Worm (Caenorhabditis elegans) whole organism, young adult: ENCODE results near the gene mat-2.

Experiments used
- B0336.3 ChIP-seq: fragments of 200-800 bp; sonication (Bioruptor generic); IDR thresholded peaks from 2 replicates; pipeline ENCODE4 v1.3.6; 2022; ENCODE audit warnings: missing genetic modification characterization, missing compliant biosample characterization
- D2030.7 ChIP-seq: fragments of 200-800 bp; sonication (Bioruptor generic); IDR thresholded peaks from 2 replicates; pipeline ENCODE4 v1.3.6; 2022; ENCODE audit warnings: missing genetic modification reagents, missing genetic modification characterization, missing compliant biosample characterization
- F10E7.11 ChIP-seq: sonication (generic microtip); optimal IDR thresholded peaks from 2 replicates; lab custom pipeline; 2017; ENCODE audit warnings: mild to moderate bottlenecking, missing genetic modification characterization, moderate library complexity, missing compliant biosample characterization
- F37B4.10 ChIP-seq: fragments of 200-800 bp; sonication (Bioruptor generic); IDR thresholded peaks from 2 replicates; pipeline ENCODE4 v1.3.6; 2022; ENCODE audit warnings: missing genetic modification characterization, missing compliant biosample characterization
- F39B2.1 ChIP-seq: fragments of 200-800 bp; sonication (Bioruptor generic); IDR thresholded peaks from 2 replicates; pipeline ENCODE4 v1.3.6; 2022; ENCODE audit warnings: missing genetic modification reagents, missing genetic modification characterization, missing compliant biosample characterization
- F55B11.4 ChIP-seq: sonication (generic microtip); optimal IDR thresholded peaks from 2 replicates; lab custom pipeline; 2016; ENCODE audit warnings: missing compliant biosample characterization, missing genetic modification characterization, borderline replicate concordance; ENCODE audit not compliant: insufficient read depth
- F57A8.1 ChIP-seq: fragments of 200-800 bp; sonication (Bioruptor generic); optimal IDR thresholded peaks from 2 replicates; lab custom pipeline; 2018; ENCODE audit warnings: mild to moderate bottlenecking, missing genetic modification characterization, moderate library complexity, missing compliant biosample characterization
- F57C9.4 ChIP-seq: sonication (generic microtip); optimal IDR thresholded peaks from 2 replicates; lab custom pipeline; 2017; ENCODE audit warnings: mild to moderate bottlenecking, missing genetic modification characterization, missing compliant biosample characterization
- K12H6.12 ChIP-seq: fragments of 200-800 bp; sonication (Bioruptor generic); optimal IDR thresholded peaks from 2 replicates; lab custom pipeline; 2018; ENCODE audit warnings: mild to moderate bottlenecking, missing genetic modification characterization, missing compliant biosample characterization
- T26A5.8 ChIP-seq: sonication (generic microtip); optimal IDR thresholded peaks from 2 replicates; lab custom pipeline; 2016; ENCODE audit warnings: missing genetic modification characterization, missing compliant biosample characterization
- Y53G8AR.9 ChIP-seq: fragments of 200-800 bp; sonication (Bioruptor generic); conservative IDR thresholded peaks from 2 replicates; pipeline ENCODE4 v1.3.6; 2022; ENCODE audit warnings: missing genetic modification reagents, missing genetic modification characterization, missing compliant biosample characterization
- Y79H2A.3 ChIP-seq: fragments of 200-800 bp; sonication (Bioruptor generic); conservative IDR thresholded peaks from 2 replicates; pipeline ENCODE4 v1.3.6; 2022; ENCODE audit warnings: missing genetic modification reagents, missing genetic modification characterization, missing compliant biosample characterization
- Y95B8A.8 ChIP-seq: fragments of 200-800 bp; sonication (Bioruptor generic); IDR thresholded peaks from 2 replicates; pipeline ENCODE4 v1.3.6; 2022; ENCODE audit warnings: missing genetic modification reagents, missing genetic modification characterization, missing compliant biosample characterization
- ama-1 ChIP-seq, 3 experiments: fragments of 150-350 bp in 1 of 3; sonication (generic microtip) in 2 of 3; optimal IDR thresholded peaks; 2 replicates each; lab custom pipeline; 2014 to 2018; ENCODE audit warnings: missing biosample characterization in 2 of 3, missing genetic modification characterization in 2 of 3, missing genetic modification reagents in 2 of 3
- atf-7 ChIP-seq: sonication (generic microtip); optimal IDR thresholded peaks from 2 replicates; lab custom pipeline; 2017; ENCODE audit warnings: mild to moderate bottlenecking, missing genetic modification characterization, missing compliant biosample characterization
- athp-1 ChIP-seq: sonication (generic microtip); optimal IDR thresholded peaks from 2 replicates; lab custom pipeline; 2017; ENCODE audit warnings: mild to moderate bottlenecking, missing genetic modification characterization, missing compliant biosample characterization
- attf-3 ChIP-seq: fragments of 200-800 bp; sonication (Bioruptor generic); conservative IDR thresholded peaks from 2 replicates; pipeline ENCODE4 v1.3.6; 2022; ENCODE audit warnings: missing genetic modification reagents, missing genetic modification characterization, missing compliant biosample characterization
- attf-5 ChIP-seq: fragments of 200-800 bp; sonication (Bioruptor generic); optimal IDR thresholded peaks from 2 replicates; lab custom pipeline; 2018; ENCODE audit warnings: mild to moderate bottlenecking, missing genetic modification characterization, missing compliant biosample characterization
- bed-1 ChIP-seq: fragments of 200-800 bp; sonication (Bioruptor generic); IDR thresholded peaks from 2 replicates; pipeline ENCODE4 v1.3.6; 2022; ENCODE audit warnings: missing genetic modification reagents, missing genetic modification characterization, missing compliant biosample characterization
- cebp-1 ChIP-seq, 2 experiments: fragments of 200-800 bp in 1 of 2; sonication (Bioruptor generic) in 1 of 2; sonication (generic microtip) in 1 of 2; IDR thresholded peaks in 1 of 2; optimal IDR thresholded peaks in 1 of 2; 2 replicates each; pipeline versions ENCODE4 v1.3.6 to Lab custom; 2017 to 2022; ENCODE audit warnings: missing compliant biosample characterization in 2 of 2, missing genetic modification characterization in 2 of 2, mild to moderate bottlenecking in 1 of 2, missing genetic modification reagents in 1 of 2, moderate library complexity in 1 of 2
- ceh-40 ChIP-seq: fragments of 200-800 bp; sonication (Bioruptor generic); IDR thresholded peaks from 2 replicates; pipeline ENCODE4 v1.3.6; 2022; ENCODE audit warnings: missing genetic modification characterization, missing compliant biosample characterization
- die-1 ChIP-seq: sonication (generic microtip); optimal IDR thresholded peaks from 2 replicates; lab custom pipeline; 2016; ENCODE audit warnings: missing genotype, mild to moderate bottlenecking, missing genetic modification characterization, missing compliant biosample characterization
- egl-44 ChIP-seq: fragments of 200-800 bp; sonication (Bioruptor generic); IDR thresholded peaks from 2 replicates; pipeline ENCODE4 v1.3.6; 2022; ENCODE audit warnings: missing genetic modification reagents, missing genetic modification characterization, missing compliant biosample characterization
- fkh-3 ChIP-seq: sonication (generic microtip); optimal IDR thresholded peaks from 2 replicates; lab custom pipeline; 2016; ENCODE audit warnings: mild to moderate bottlenecking, missing genetic modification characterization, missing compliant biosample characterization
- gei-17 ChIP-seq: fragments of 200-800 bp; sonication (Bioruptor generic); optimal IDR thresholded peaks from 2 replicates; lab custom pipeline; 2018; ENCODE audit warnings: mild to moderate bottlenecking, missing genetic modification characterization, missing compliant biosample characterization
- him-1 ChIP-seq: sonication (generic microtip); optimal IDR thresholded peaks from 2 replicates; lab custom pipeline; 2016; ENCODE audit warnings: missing genotype, missing genetic modification reagents, missing genetic modification characterization, missing compliant biosample characterization
- hlh-12 ChIP-seq: sonication (generic microtip); optimal IDR thresholded peaks from 2 replicates; lab custom pipeline; 2016; ENCODE audit warnings: missing genetic modification characterization, missing compliant biosample characterization
- hmg-20 ChIP-seq: fragments of 200-800 bp; sonication (Bioruptor generic); IDR thresholded peaks from 2 replicates; pipeline ENCODE4 v1.3.6; 2022; ENCODE audit warnings: missing genetic modification reagents, missing genetic modification characterization, missing compliant biosample characterization
- hrde-1 ChIP-seq: sonication (generic microtip); optimal IDR thresholded peaks from 2 replicates; lab custom pipeline; 2016; ENCODE audit warnings: missing genetic modification characterization, mild to moderate bottlenecking, missing compliant biosample characterization, moderate library complexity, missing genotype, missing genetic modification reagents, borderline replicate concordance
- hsf-1 ChIP-seq: fragments of 200-800 bp; sonication (Bioruptor generic); IDR thresholded peaks from 2 replicates; pipeline ENCODE4 v1.3.6; 2022; ENCODE audit warnings: missing genetic modification reagents, missing genetic modification characterization, missing compliant biosample characterization
- lag-1 ChIP-seq: fragments of 200-800 bp; sonication (Bioruptor generic); IDR thresholded peaks from 2 replicates; pipeline ENCODE4 v1.3.6; 2022; ENCODE audit warnings: missing genetic modification reagents, missing genetic modification characterization, missing compliant biosample characterization
- lin-40 ChIP-seq: sonication (generic microtip); optimal IDR thresholded peaks from 2 replicates; lab custom pipeline; 2016; ENCODE audit warnings: missing genetic modification characterization, mild to moderate bottlenecking, missing compliant biosample characterization, missing genotype, missing genetic modification reagents
- lin-54 ChIP-seq: fragments of 200-800 bp; sonication (Bioruptor generic); optimal IDR thresholded peaks from 2 replicates; lab custom pipeline; 2018; ENCODE audit warnings: mild to moderate bottlenecking, missing genetic modification characterization, missing compliant biosample characterization
- lsl-1 ChIP-seq: fragments of 200-800 bp; sonication (Bioruptor generic); optimal IDR thresholded peaks from 2 replicates; lab custom pipeline; 2018; ENCODE audit warnings: mild to moderate bottlenecking, missing genetic modification characterization, moderate library complexity, missing compliant biosample characterization
- madf-6 ChIP-seq: fragments of 200-800 bp; sonication (Bioruptor generic); IDR thresholded peaks from 2 replicates; pipeline ENCODE4 v1.3.6; 2022; ENCODE audit warnings: missing genetic modification reagents, missing genetic modification characterization, missing compliant biosample characterization
- mel-28 ChIP-seq: sonication (generic microtip); optimal IDR thresholded peaks from 2 replicates; lab custom pipeline; 2016; ENCODE audit warnings: borderline replicate concordance, mild to moderate bottlenecking, missing genetic modification characterization, missing compliant biosample characterization
- nfya-2 ChIP-seq: fragments of 200-800 bp; sonication (Bioruptor generic); IDR thresholded peaks from 2 replicates; pipeline ENCODE4 v1.3.6; 2022; ENCODE audit warnings: missing genetic modification reagents, missing genetic modification characterization, missing compliant biosample characterization
- nfyb-1 ChIP-seq: fragments of 200-800 bp; sonication (Bioruptor generic); IDR thresholded peaks from 2 replicates; pipeline ENCODE4 v1.3.6; 2022; ENCODE audit warnings: missing genetic modification reagents, missing genetic modification characterization, missing compliant biosample characterization
- nhr-120 ChIP-seq: fragments of 200-800 bp; sonication (Bioruptor generic); IDR thresholded peaks from 2 replicates; pipeline ENCODE4 v1.3.6; 2022; ENCODE audit warnings: missing genetic modification characterization, missing compliant biosample characterization
- nhr-27 ChIP-seq: fragments of 200-800 bp; sonication (Bioruptor generic); optimal IDR thresholded peaks from 2 replicates; lab custom pipeline; 2018; ENCODE audit warnings: mild to moderate bottlenecking, missing genetic modification characterization, moderate library complexity, missing compliant biosample characterization
- rcor-1 ChIP-seq: fragments of 200-800 bp; sonication (Bioruptor generic); IDR thresholded peaks from 2 replicates; pipeline ENCODE4 v1.3.6; 2022; ENCODE audit warnings: missing genetic modification reagents, missing genetic modification characterization, missing compliant biosample characterization
- repo-1 ChIP-seq: sonication (generic microtip); optimal IDR thresholded peaks from 2 replicates; lab custom pipeline; 2017; ENCODE audit warnings: mild to moderate bottlenecking, missing genetic modification characterization, missing compliant biosample characterization
- sdz-38 ChIP-seq: sonication (generic microtip); optimal IDR thresholded peaks from 2 replicates; lab custom pipeline; 2016; ENCODE audit warnings: missing genotype, missing genetic modification characterization, missing compliant biosample characterization
- snpc-1.1 ChIP-seq: sonication (generic microtip); optimal IDR thresholded peaks from 2 replicates; lab custom pipeline; 2017; ENCODE audit warnings: missing genetic modification characterization, mild to moderate bottlenecking, missing compliant biosample characterization, antibody characterized with exemption, moderate library complexity, missing genotype, missing genetic modification reagents; ENCODE audit not compliant: insufficient read depth
- snpc-1.3 ChIP-seq: sonication (generic microtip); optimal IDR thresholded peaks from 2 replicates; lab custom pipeline; 2017; ENCODE audit warnings: missing genetic modification characterization, mild to moderate bottlenecking, missing compliant biosample characterization, antibody characterized with exemption, moderate library complexity, missing genotype, missing genetic modification reagents; ENCODE audit not compliant: insufficient read depth
- snpc-3.4 ChIP-seq: sonication (generic microtip); optimal IDR thresholded peaks from 2 replicates; lab custom pipeline; 2017; ENCODE audit warnings: missing genetic modification characterization, mild to moderate bottlenecking, missing compliant biosample characterization, antibody characterized with exemption, moderate library complexity, missing genotype, missing genetic modification reagents
- ztf-6 ChIP-seq: fragments of 200-800 bp; sonication (Bioruptor generic); IDR thresholded peaks from 2 replicates; pipeline ENCODE4 v1.3.6; 2022; ENCODE audit warnings: missing genetic modification reagents, missing genetic modification characterization, missing compliant biosample characterization

mat-2 gene

DNA sequence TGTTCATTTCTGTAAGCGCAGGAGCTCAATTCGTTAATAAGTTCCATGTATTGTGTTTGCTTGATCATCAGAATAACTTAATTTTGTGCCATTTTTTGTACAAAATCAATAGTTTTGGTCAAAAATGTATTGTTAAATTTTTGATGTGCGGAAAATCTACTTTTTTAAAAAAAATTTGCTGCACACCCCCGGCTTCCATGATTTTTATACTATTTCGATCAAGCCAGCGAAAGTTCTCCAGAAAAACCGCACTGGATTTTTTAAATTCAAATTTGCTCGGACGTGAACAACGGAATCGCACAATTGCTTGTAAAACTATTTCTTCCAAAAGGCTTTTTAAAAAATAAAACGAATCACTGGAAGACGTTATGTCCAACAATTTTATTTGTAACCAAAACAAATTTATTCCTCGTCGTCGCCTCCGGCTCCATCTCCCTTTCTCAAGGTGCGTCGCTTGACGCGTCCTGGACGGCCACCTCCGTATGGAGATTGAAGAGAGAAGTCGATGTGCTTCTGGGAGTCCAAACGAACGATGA lies 12.6 kb downstream of the mat-2 start:
- TF ChIP-seq Y79H2A.3: no peak
- peak; percentile 32 for TF ChIP-seq lsl-1 (GFP tag; lab: Kevin White, UChicago)
- no peak for TF ChIP-seq lin-40 (tag; lab: Kevin White, UChicago)
- TF ChIP-seq hlh-12: no peak
- no peak for TF ChIP-seq F57C9.4 (tag; lab: Kevin White, UChicago)
- no peak for TF ChIP-seq nfyb-1
- TF ChIP-seq F57A8.1 (GFP tag; lab: Kevin White, UChicago): no peak
- no peak for TF ChIP-seq mel-28 (tag; lab: Kevin White, UChicago)
- no peak for TF ChIP-seq F55B11.4 (tag; lab: Kevin White, UChicago)
- TF ChIP-seq cebp-1 (GFP tag; IDR thresholded peaks at IDR 0.05; lab: Robert Waterston, UW): no peak
- TF ChIP-seq cebp-1 (tag; optimal IDR thresholded peaks at IDR 0.05; lab: Kevin White, UChicago): peak; percentile 23
- peak; percentile 57 for TF ChIP-seq madf-6
- no peak for TF ChIP-seq nhr-27 (tag; lab: Kevin White, UChicago)
- peak; percentile 64 for TF ChIP-seq lin-54 (GFP tag; lab: Kevin White, UChicago)
- peak; percentile 70 for TF ChIP-seq hrde-1 (tag; lab: Kevin White, UChicago)
- peak; percentile 79 for TF ChIP-seq B0336.3 (GFP tag; lab: Robert Waterston, UW)
- no peak for TF ChIP-seq nhr-120
- TF ChIP-seq egl-44 (GFP tag; lab: Robert Waterston, UW): no peak
- no peak for TF ChIP-seq fkh-3
- TF ChIP-seq ama-1 (optimal IDR thresholded peaks at IDR 0.05; lab: Kevin White, UChicago): no peak
- TF ChIP-seq ama-1 (GFP tag; optimal IDR thresholded peaks at IDR 0.05; lab: Kevin White, UChicago): no peak
- TF ChIP-seq Y95B8A.8 (GFP tag; lab: Robert Waterston, UW): 0 out of 2 replicates have a peak, but pooled peaks have one; percentile 24
- TF ChIP-seq T26A5.8 (tag; lab: Kevin White, UChicago): no peak
- TF ChIP-seq gei-17: no peak
- TF ChIP-seq rcor-1: peak; percentile 38
- no peak for TF ChIP-seq F37B4.10
- TF ChIP-seq F10E7.11: no peak
- TF ChIP-seq him-1 (tag; lab: Kevin White, UChicago): peak; percentile 16
- no peak for TF ChIP-seq sdz-38
- peak; percentile 25 for TF ChIP-seq athp-1 (tag; lab: Kevin White, UChicago)
- no peak for TF ChIP-seq ztf-6
- no peak for TF ChIP-seq snpc-3.4 (tag; lab: Kevin White, UChicago)
- no peak for TF ChIP-seq snpc-1.1 (tag; lab: Kevin White, UChicago)
- no peak for TF ChIP-seq K12H6.12 (tag; lab: Kevin White, UChicago)
- no peak for TF ChIP-seq repo-1 (tag; lab: Kevin White, UChicago)
- TF ChIP-seq hsf-1: peak; percentile 20; the same call in 1 of the 2 replicates
- 0 out of 2 replicates have a peak, but pooled peaks have one; percentile 9 for TF ChIP-seq D2030.7 (GFP tag; lab: Robert Waterston, UW)
- no peak for TF ChIP-seq attf-5 (GFP tag; lab: Kevin White, UChicago)
- TF ChIP-seq lag-1 (GFP tag; lab: Robert Waterston, UW): no peak
- TF ChIP-seq F39B2.1 (GFP tag; lab: Robert Waterston, UW): no peak
- TF ChIP-seq Y53G8AR.9 (GFP tag; lab: Robert Waterston, UW): 0 out of 2 replicates have a peak, but pooled peaks have one; percentile 35
- TF ChIP-seq nfya-2 (GFP tag; lab: Robert Waterston, UW): no peak
- peak; percentile 21 for TF ChIP-seq atf-7 (tag; lab: Kevin White, UChicago)
- peak; percentile 46 for TF ChIP-seq snpc-1.3
- TF ChIP-seq die-1: peak; percentile 50
- TF ChIP-seq hmg-20 (GFP tag; lab: Robert Waterston, UW): no peak
- no peak for TF ChIP-seq bed-1 (GFP tag; lab: Robert Waterston, UW)
- TF ChIP-seq attf-3 (GFP tag; lab: Robert Waterston, UW): no peak
- TF ChIP-seq ceh-40 (GFP tag; lab: Robert Waterston, UW): no peak
